Fruit fly (Drosophila melanogaster) whole organism, embryonic: ENCODE data around the gene qtc.

ENCODE experiments used
- B-H1 ChIP-seq: fragments of 200-800 bp; sonication (Bioruptor generic); IDR thresholded peaks from 3 replicates; pipeline ENCODE4 v1.3.6; 2022; ENCODE audit warnings: missing biosample characterization, missing genetic modification characterization
- Bdp1 ChIP-seq: fragments of 200-800 bp; sonication (Bioruptor generic); optimal IDR thresholded peaks from 3 replicates; lab custom pipeline; 2016; ENCODE audit warnings: missing biosample characterization, missing genetic modification characterization
- CG10366 ChIP-seq: fragments of 200-800 bp; sonication (Bioruptor generic); IDR thresholded peaks from 2 replicates; pipeline ENCODE4 v1.3.6; 2022; ENCODE audit warnings: missing biosample characterization, missing genetic modification characterization
- CG10431 ChIP-seq: fragments of 200-800 bp; sonication (Bioruptor generic); optimal IDR thresholded peaks from 3 replicates; lab custom pipeline; 2018; ENCODE audit warnings: missing biosample characterization, mild to moderate bottlenecking, missing genetic modification characterization
- CG10979 ChIP-seq: fragments of 200-800 bp; sonication (Bioruptor generic); optimal IDR thresholded peaks from 2 replicates; lab custom pipeline; 2018; ENCODE audit warnings: missing biosample characterization, mild to moderate bottlenecking, missing genetic modification characterization, moderate library complexity
- CG11093 ChIP-seq: fragments of 200-800 bp; sonication (Bioruptor generic); IDR thresholded peaks from 3 replicates; pipeline ENCODE4 v1.3.6; 2022; ENCODE audit warnings: missing biosample characterization, missing genetic modification characterization
- CG11398 ChIP-seq: fragments of 200-800 bp; sonication (Bioruptor generic); optimal IDR thresholded peaks from 2 replicates; lab custom pipeline; 2016; ENCODE audit warnings: missing biosample characterization, missing genetic modification characterization
- CG14014 ChIP-seq: fragments of 200-800 bp; sonication (Bioruptor generic); IDR thresholded peaks from 2 replicates; pipeline ENCODE4 v1.3.6; 2022; ENCODE audit warnings: missing biosample characterization, missing genetic modification characterization
- CG1647 ChIP-seq: fragments of 200-800 bp; sonication (Bioruptor generic); optimal IDR thresholded peaks from 3 replicates; lab custom pipeline; 2016; ENCODE audit warnings: missing biosample characterization, missing genetic modification characterization
- CG17361 ChIP-seq: fragments of 200-800 bp; sonication (Bioruptor generic); IDR thresholded peaks from 3 replicates; pipeline ENCODE4 v1.3.6; 2022; ENCODE audit warnings: missing biosample characterization, missing genetic modification characterization
- CG17829 ChIP-seq: fragments of 200-800 bp; optimal IDR thresholded peaks from 2 replicates; lab custom pipeline; 2019; ENCODE audit warnings: missing biosample characterization, mild to moderate bottlenecking, missing genetic modification characterization, moderate library complexity
- CG17912 ChIP-seq: fragments of 200-800 bp; sonication (Bioruptor generic); optimal IDR thresholded peaks from 2 replicates; lab custom pipeline; 2018; ENCODE audit warnings: missing biosample characterization, mild to moderate bottlenecking, missing genetic modification characterization
- CG18619 ChIP-seq: fragments of 200-800 bp; sonication (Bioruptor generic); optimal IDR thresholded peaks from 3 replicates; lab custom pipeline; 2017; ENCODE audit warnings: missing biosample characterization, mild to moderate bottlenecking, missing genetic modification characterization
- CG2116 ChIP-seq: fragments of 200-800 bp; sonication (Bioruptor generic); optimal IDR thresholded peaks from 3 replicates; lab custom pipeline; 2018; ENCODE audit warnings: missing biosample characterization, mild to moderate bottlenecking, missing genetic modification characterization
- CG34422 ChIP-seq: fragments of 200-800 bp; sonication (Bioruptor generic); IDR thresholded peaks from 3 replicates; pipeline ENCODE4 v1.3.6; 2022; ENCODE audit warnings: missing biosample characterization, missing genetic modification characterization
- CG3838 ChIP-seq: fragments of 200-800 bp; sonication (Bioruptor generic); optimal IDR thresholded peaks from 3 replicates; lab custom pipeline; 2016; ENCODE audit warnings: missing biosample characterization, missing genetic modification characterization
- CG3995 ChIP-seq: fragments of 200-800 bp; sonication (Bioruptor generic); optimal IDR thresholded peaks from 3 replicates; lab custom pipeline; 2016; ENCODE audit warnings: missing biosample characterization, missing genetic modification characterization
- CG4820 ChIP-seq: fragments of 200-800 bp; sonication (Bioruptor generic); optimal IDR thresholded peaks from 3 replicates; lab custom pipeline; 2016; ENCODE audit warnings: missing biosample characterization, missing genetic modification characterization
- CG5245 ChIP-seq: fragments of 200-800 bp; sonication (Bioruptor generic); optimal IDR thresholded peaks from 3 replicates; lab custom pipeline; 2016; ENCODE audit warnings: missing biosample characterization, missing genetic modification characterization
- CG8290 ChIP-seq, 3 experiments: fragments of 200-800 bp; sonication (Bioruptor generic); optimal IDR thresholded peaks; 2 replicates each; lab custom pipeline; 2016 to 2019; ENCODE audit warnings: missing biosample characterization in 3 of 3, missing genetic modification characterization in 3 of 3, mild to moderate bottlenecking in 2 of 3, moderate library complexity in 1 of 3
- CG8388 ChIP-seq: fragments of 200-800 bp; sonication (Bioruptor generic); optimal IDR thresholded peaks from 2 replicates; lab custom pipeline; 2019; ENCODE audit warnings: missing biosample characterization, mild to moderate bottlenecking, missing genetic modification characterization, moderate library complexity
- CG9609 ChIP-seq: fragments of 200-800 bp; sonication (Bioruptor generic); optimal IDR thresholded peaks from 3 replicates; lab custom pipeline; 2016; ENCODE audit warnings: missing biosample characterization, missing genetic modification characterization
- D19B ChIP-seq: fragments of 200-800 bp; sonication (Bioruptor generic); optimal IDR thresholded peaks from 2 replicates; lab custom pipeline; 2017; ENCODE audit warnings: missing biosample characterization, mild to moderate bottlenecking, missing genetic modification characterization
- Dbx ChIP-seq: fragments of 200-800 bp; sonication (Bioruptor generic); IDR thresholded peaks from 3 replicates; pipeline ENCODE4 v1.3.6; 2022; ENCODE audit warnings: missing biosample characterization, missing genetic modification characterization
- Ets97D ChIP-seq: fragments of 200-800 bp; sonication (Bioruptor generic); optimal IDR thresholded peaks from 3 replicates; lab custom pipeline; 2016; ENCODE audit warnings: missing biosample characterization, missing genetic modification characterization
- HLH3B ChIP-seq: fragments of 200-800 bp; sonication (Bioruptor generic); IDR thresholded peaks from 2 replicates; pipeline ENCODE4 v1.3.6; 2022; ENCODE audit warnings: missing biosample characterization, missing genetic modification characterization
- HmgD ChIP-seq: fragments of 200-800 bp; sonication (Bioruptor generic); optimal IDR thresholded peaks from 3 replicates; lab custom pipeline; 2016; ENCODE audit warnings: missing biosample characterization, missing genetic modification characterization
- MBD-R2 ChIP-seq: fragments of 200-800 bp; sonication (Bioruptor generic); IDR thresholded peaks from 2 replicates; pipeline ENCODE4 v1.3.6; 2022; ENCODE audit warnings: missing biosample characterization, missing genetic modification characterization
- MTF-1 ChIP-seq: fragments of 200-800 bp; sonication (Bioruptor generic); optimal IDR thresholded peaks from 2 replicates; lab custom pipeline; 2018; ENCODE audit warnings: missing biosample characterization, mild to moderate bottlenecking, missing genetic modification characterization, borderline replicate concordance
- NFAT ChIP-seq: fragments of 200-800 bp; sonication (Bioruptor generic); IDR thresholded peaks from 2 replicates; pipeline ENCODE4 v1.3.6; 2022; ENCODE audit warnings: missing biosample characterization, missing genetic modification characterization
- Nf-YB ChIP-seq: fragments of 200-800 bp; sonication (Bioruptor generic); optimal IDR thresholded peaks from 3 replicates; lab custom pipeline; 2019; ENCODE audit warnings: missing biosample characterization, mild to moderate bottlenecking, missing genetic modification characterization, moderate library complexity
- NfI ChIP-seq: fragments of 200-800 bp; sonication (Bioruptor generic); optimal IDR thresholded peaks from 3 replicates; lab custom pipeline; 2018; ENCODE audit warnings: missing biosample characterization, mild to moderate bottlenecking, missing genetic modification characterization, moderate library complexity
- Pdp1 ChIP-seq, 2 experiments: fragments of 200-800 bp; sonication (Bioruptor generic); optimal IDR thresholded peaks; 3 replicates each; lab custom pipeline; 2016; ENCODE audit warnings: missing biosample characterization in 2 of 2, missing genetic modification characterization in 2 of 2, mild to moderate bottlenecking in 1 of 2, moderate library complexity in 1 of 2
- Usf ChIP-seq: fragments of 200-800 bp; sonication (Bioruptor generic); optimal IDR thresholded peaks from 2 replicates; lab custom pipeline; 2017; ENCODE audit warnings: missing genotype, missing biosample characterization, missing genetic modification characterization
- aop ChIP-seq: fragments of 200-800 bp; sonication (Bioruptor generic); IDR thresholded peaks from 2 replicates; pipeline ENCODE4 v1.3.6; 2022; ENCODE audit warnings: missing biosample characterization, missing genetic modification characterization
- ci ChIP-seq: fragments of 200-800 bp; sonication (Bioruptor generic); IDR thresholded peaks from 3 replicates; pipeline ENCODE4 v1.3.6; 2022; ENCODE audit warnings: missing biosample characterization, missing genetic modification characterization
- dpn ChIP-seq, 2 experiments: fragments of 200-800 bp; sonication (Bioruptor generic); optimal IDR thresholded peaks; 3 replicates each; lab custom pipeline; 2016; ENCODE audit warnings: missing biosample characterization in 2 of 2, missing genetic modification characterization in 2 of 2
- ems ChIP-seq: fragments of 200-800 bp; sonication (Bioruptor generic); optimal IDR thresholded peaks from 3 replicates; lab custom pipeline; 2016; ENCODE audit warnings: missing biosample characterization, missing genetic modification characterization
- esg ChIP-seq: fragments of 200-800 bp; sonication (Bioruptor generic); conservative IDR thresholded peaks from 2 replicates; pipeline ENCODE4 v1.3.6; 2022; ENCODE audit warnings: missing biosample characterization, missing genetic modification characterization
- gsb-n ChIP-seq: fragments of 200-800 bp; sonication (Bioruptor generic); optimal IDR thresholded peaks from 3 replicates; lab custom pipeline; 2018; ENCODE audit warnings: missing biosample characterization, mild to moderate bottlenecking, missing genetic modification characterization
- ind ChIP-seq: fragments of 200-800 bp; sonication (Bioruptor generic); optimal IDR thresholded peaks from 3 replicates; lab custom pipeline; 2016; ENCODE audit warnings: missing biosample characterization, missing genetic modification characterization
- jing ChIP-seq: fragments of 200-800 bp; sonication (Bioruptor generic); optimal IDR thresholded peaks from 2 replicates; lab custom pipeline; 2018; ENCODE audit warnings: missing biosample characterization, mild to moderate bottlenecking, missing genetic modification characterization
- maf-S ChIP-seq: fragments of 200-800 bp; sonication (Bioruptor generic); optimal IDR thresholded peaks from 2 replicates; lab custom pipeline; 2016; ENCODE audit warnings: missing biosample characterization, missing genetic modification characterization
- nerfin-2 ChIP-seq: fragments of 200-800 bp; sonication (Bioruptor generic); IDR thresholded peaks from 2 replicates; pipeline ENCODE4 v1.3.6; 2022; ENCODE audit warnings: missing biosample characterization, missing genetic modification characterization; ENCODE audit not compliant: partially characterized antibody
- org-1 ChIP-seq: fragments of 200-800 bp; sonication (Bioruptor generic); optimal IDR thresholded peaks from 2 replicates; lab custom pipeline; 2017; ENCODE audit warnings: missing biosample characterization, missing genetic modification characterization
- pnt ChIP-seq: fragments of 200-800 bp; sonication (Bioruptor generic); optimal IDR thresholded peaks from 3 replicates; lab custom pipeline; 2016; ENCODE audit warnings: missing biosample characterization, missing genetic modification characterization
- pzg ChIP-seq: fragments of 200-800 bp; sonication (Bioruptor generic); optimal IDR thresholded peaks from 3 replicates; lab custom pipeline; 2018; ENCODE audit warnings: missing biosample characterization, mild to moderate bottlenecking, missing genetic modification characterization, moderate library complexity
- sr ChIP-seq: fragments of 200-800 bp; sonication (Bioruptor generic); IDR thresholded peaks from 3 replicates; pipeline ENCODE4 v1.3.6; 2022; ENCODE audit warnings: missing biosample characterization, missing genetic modification characterization
- unc-4 ChIP-seq: fragments of 200-800 bp; sonication (Bioruptor generic); IDR thresholded peaks from 2 replicates; pipeline ENCODE4 v1.3.6; 2022; ENCODE audit warnings: missing biosample characterization, missing genetic modification characterization; ENCODE audit not compliant: partially characterized antibody
- usp ChIP-seq: fragments of >200 bp; optimal IDR thresholded peaks from 2 replicates; lab custom pipeline; 2017; ENCODE audit warnings: missing biosample characterization, missing genetic modification characterization

The qtc gene

DNA sequence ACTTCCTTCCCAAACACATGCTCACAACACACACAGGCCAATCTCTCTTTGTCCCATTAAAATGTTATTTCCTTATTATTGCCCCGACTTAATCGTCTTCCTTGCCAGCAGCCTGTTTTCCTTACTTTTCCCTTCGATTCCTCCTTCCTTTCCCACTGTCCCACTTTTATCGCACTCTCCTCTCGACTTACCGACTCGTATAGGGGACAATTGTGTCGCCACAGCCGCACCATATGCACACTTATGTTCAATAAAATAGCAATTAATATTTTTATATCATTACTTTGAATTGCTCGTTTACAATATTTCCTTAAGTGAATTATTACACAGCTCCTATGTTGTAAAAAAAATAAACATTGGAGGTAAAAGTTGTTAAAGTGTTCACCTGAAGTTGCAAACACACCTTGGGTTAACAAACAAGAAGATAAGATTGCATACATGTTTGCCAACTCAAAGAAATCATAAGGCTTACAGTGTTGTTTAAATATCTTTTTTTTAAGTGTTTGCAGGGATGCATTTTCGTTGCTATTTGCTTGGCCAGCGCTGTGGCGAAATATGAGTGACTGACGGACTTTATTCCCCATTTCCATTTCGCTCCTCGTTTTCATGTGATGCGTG is 26.4 kb downstream of the qtc start (continued):
- no peak for TF ChIP-seq CG3995
- no peak for TF ChIP-seq sr (GFP tag; lab: Robert Waterston, UW)
- no peak for TF ChIP-seq nerfin-2 (GFP tag; lab: Robert Waterston, UW)
- TF ChIP-seq org-1 = peak; percentile 76
- peak; percentile 78 for TF ChIP-seq CG17829 (tag; lab: Kevin White, UChicago)
- TF ChIP-seq Ets97D (GFP tag; lab: Kevin White, UChicago) = peak; percentile 38
- TF ChIP-seq pnt = peak; percentile 60
- TF ChIP-seq CG5245 (GFP tag; lab: Kevin White, UChicago) = peak; percentile 69
- TF ChIP-seq CG17361 (GFP tag; lab: Robert Waterston, UW) = peak; percentile 89
- peak; percentile 36; the same call in 1 of the 2 replicates for TF ChIP-seq CG10366
- peak; percentile 56 for TF ChIP-seq CG4820 (GFP tag; lab: Kevin White, UChicago)
- peak; percentile 27 for TF ChIP-seq CG10431 (GFP tag; lab: Kevin White, UChicago)
- TF ChIP-seq Pdp1 (GFP tag; optimal IDR thresholded peaks at IDR 0.05; lab: Kevin White, UChicago) = peak; percentile 66 to 67
- TF ChIP-seq CG34422 (GFP tag; lab: Robert Waterston, UW) = peak; percentile 49; the same call in 1 of the 3 replicates
- peak; percentile 54 for TF ChIP-seq CG2116 (GFP tag; lab: Kevin White, UChicago)
- peak; percentile 46 for TF ChIP-seq D19B (GFP tag; lab: Kevin White, UChicago)
- peak; percentile 64 for TF ChIP-seq CG14014 (GFP tag; lab: Robert Waterston, UW)
- peak; percentile 47 for TF ChIP-seq CG3838 (GFP tag; lab: Kevin White, UChicago)
- 0 out of 3 replicates have a peak, but pooled peaks have one; percentile 25 for TF ChIP-seq CG11093 (GFP tag; lab: Robert Waterston, UW)
- TF ChIP-seq Nf-YB (GFP tag; lab: Kevin White, UChicago) = peak; percentile 66
- peak; percentile 53 for TF ChIP-seq HLH3B
- no peak for TF ChIP-seq pzg
- TF ChIP-seq CG8388 (GFP tag; lab: Kevin White, UChicago) = peak; percentile 77
- TF ChIP-seq MTF-1 (GFP tag; lab: Kevin White, UChicago) = peak; percentile 32
- TF ChIP-seq jing (GFP tag; lab: Kevin White, UChicago) = peak; percentile 67
- TF ChIP-seq Usf (GFP tag; lab: Kevin White, UChicago) = peak; percentile 39
- TF ChIP-seq CG8290 (GFP tag; optimal IDR thresholded peaks at IDR 0.05; lab: Kevin White, UChicago) = peak; percentile 40
- TF ChIP-seq CG8290 (tag; optimal IDR thresholded peaks at IDR 0.05; lab: Kevin White, UChicago) = peak in 1 of 2 experiments; percentile 50
- peak; percentile 57 for TF ChIP-seq CG9609 (GFP tag; lab: Kevin White, UChicago)
- TF ChIP-seq maf-S (GFP tag; lab: Kevin White, UChicago) = peak; percentile 40
- no peak for TF ChIP-seq MBD-R2 (GFP tag; lab: Robert Waterston, UW)
- peak; percentile 68 for TF ChIP-seq ind
- peak; percentile 46 for TF ChIP-seq Bdp1 (GFP tag; lab: Kevin White, UChicago)
- peak; percentile 72 for TF ChIP-seq gsb-n (tag; lab: Kevin White, UChicago)
- TF ChIP-seq dpn (GFP tag; optimal IDR thresholded peaks at IDR 0.05; lab: Kevin White, UChicago) = peak; percentile 72 to 74
- TF ChIP-seq ci (GFP tag; lab: Robert Waterston, UW) = peak; percentile 86
- no peak for TF ChIP-seq aop (GFP tag; lab: Robert Waterston, UW)
- TF ChIP-seq NfI = peak; percentile 79
- peak; percentile 53; the same call in 1 of the 2 replicates for TF ChIP-seq esg (GFP tag; lab: Robert Waterston, UW)
- TF ChIP-seq HmgD = peak; percentile 26
- TF ChIP-seq CG17912 = no peak
- peak; percentile 37; the same call in 2 of the 3 replicates for TF ChIP-seq B-H1 (GFP tag; lab: Robert Waterston, UW)
- TF ChIP-seq ems (GFP tag; lab: Kevin White, UChicago) = peak; percentile 63
- TF ChIP-seq Dbx (GFP tag; lab: Robert Waterston, UW) = no peak; the same call in 2 of the 3 replicates
- peak; percentile 43 for TF ChIP-seq CG11398 (GFP tag; lab: Kevin White, UChicago)
- no peak for TF ChIP-seq usp
- TF ChIP-seq unc-4 (GFP tag; lab: Robert Waterston, UW) = no peak
- TF ChIP-seq CG18619 (GFP tag; lab: Kevin White, UChicago) = peak; percentile 76
- peak; percentile 79 for TF ChIP-seq CG10979 (tag; lab: Kevin White, UChicago)
- no peak for TF ChIP-seq NFAT (GFP tag; lab: Robert Waterston, UW)
- TF ChIP-seq CG1647 (GFP tag; lab: Kevin White, UChicago) = peak; percentile 82
